Fruit fly (Drosophila melanogaster): ENCODE data around the gene CG31446.

- TF ChIP-seq CG8478 (optimal IDR thresholded peaks at IDR 0.05) (no peak), CTCF (optimal IDR thresholded peaks at IDR 0.05) (no peak)
Measured at dm6 chr3R:15680666-15681065, 12.2 kb upstream of the CG31446 start.
